Worm (Caenorhabditis elegans): ENCODE measurements around the gene W04D12.1.

DNA sequence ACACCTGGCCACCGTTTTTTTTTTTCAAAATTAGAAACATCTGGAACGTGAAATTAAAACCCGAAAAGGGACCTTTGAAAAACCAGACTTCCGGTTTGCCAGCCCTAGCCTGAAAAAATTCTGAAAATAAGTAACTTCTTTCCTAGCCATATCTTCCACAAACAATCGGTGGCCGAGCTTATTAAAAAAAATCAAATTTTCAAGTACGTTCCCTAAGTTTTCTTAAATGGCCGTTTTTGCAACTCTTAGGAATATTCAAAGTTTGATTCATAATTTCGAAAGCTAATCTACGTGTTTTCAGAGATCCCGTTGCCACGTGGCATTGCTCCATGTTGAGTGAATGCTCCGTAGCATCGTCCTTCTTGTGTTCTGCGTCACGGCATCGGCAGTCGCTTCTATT, 13.1 kb upstream of the W04D12.1 start, which contains the start of gene R12B2.8:
- TF ChIP-seq lsl-1 (GFP tag; optimal IDR thresholded peaks at IDR 0.05) (no peak), pha-4 (tag; optimal IDR thresholded peaks at IDR 0.05) (no peak), lin-35 (GFP tag; optimal IDR thresholded peaks at IDR 0.05) (no peak), madf-8 (GFP tag; conservative IDR thresholded peaks at IDR 0.05) (no peak), unc-62 (GFP tag; optimal IDR thresholded peaks at IDR 0.05) (no peak), F37B4.10 (GFP tag; IDR thresholded peaks at IDR 0.05) (no peak), Y56A3A.18 (GFP tag; IDR thresholded peaks at IDR 0.05) (no peak), mes-4 (tag; optimal IDR thresholded peaks at IDR 0.05) (no peak), nfya-1 (tag; optimal IDR thresholded peaks at IDR 0.05; ENCODE audit: borderline replicate concordance, insufficient read depth) (no peak), ekl-4 (GFP tag; IDR thresholded peaks at IDR 0.05) (no peak), ztf-18 (tag; optimal IDR thresholded peaks at IDR 0.05) (no peak), somi-1 (GFP tag; optimal IDR thresholded peaks at IDR 0.05) (no peak), snpc-4 (GFP tag; optimal IDR thresholded peaks at IDR 0.05) (no peak), snpc-4 (tag; optimal IDR thresholded peaks at IDR 0.05) (no peak)
